Worm (Caenorhabditis elegans) whole organism, midembryonic: ENCODE measurements around the gene dod-24.

ENCODE experiments used
- T22C8.4 ChIP-seq: fragments of 200-800 bp; sonication (Bioruptor generic); IDR thresholded peaks from 2 replicates; pipeline ENCODE4 v1.3.6; 2022; ENCODE audit warnings: missing genetic modification characterization, missing compliant biosample characterization
- cog-1 ChIP-seq: sonication (generic microtip); optimal IDR thresholded peaks from 2 replicates; lab custom pipeline; 2016; ENCODE audit warnings: missing genetic modification characterization, missing compliant biosample characterization

DNA sequence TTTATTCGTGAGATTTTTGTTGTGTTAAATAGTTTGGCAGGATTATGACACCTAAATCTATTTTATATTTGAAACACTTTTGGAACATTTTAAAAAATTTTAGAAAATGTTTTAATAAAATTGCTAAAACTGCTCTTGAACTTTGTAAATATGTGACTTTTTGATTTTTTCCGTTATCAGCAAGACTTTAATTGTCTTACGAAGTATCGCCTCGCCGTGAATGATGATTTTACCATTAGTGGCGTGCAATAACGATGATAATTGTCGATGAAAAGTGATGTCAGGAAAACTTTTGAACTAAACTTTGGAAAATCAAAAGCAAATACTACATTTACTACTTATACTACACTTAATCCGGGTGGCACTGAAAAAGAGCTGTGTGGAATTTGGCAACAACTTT is 20.6 kb downstream of the dod-24 start:
- TF ChIP-seq T22C8.4 (GFP tag; lab: Robert Waterston, UW), result no peak
- no peak for TF ChIP-seq cog-1 (tag; lab: Kevin White, UChicago)
